Fruit fly (Drosophila melanogaster): ENCODE data around the gene CG44153.
A peak's percentile ranks its signal among the peaks of the same experiment; 100 is the strongest.

The CG44153 gene

DNA sequence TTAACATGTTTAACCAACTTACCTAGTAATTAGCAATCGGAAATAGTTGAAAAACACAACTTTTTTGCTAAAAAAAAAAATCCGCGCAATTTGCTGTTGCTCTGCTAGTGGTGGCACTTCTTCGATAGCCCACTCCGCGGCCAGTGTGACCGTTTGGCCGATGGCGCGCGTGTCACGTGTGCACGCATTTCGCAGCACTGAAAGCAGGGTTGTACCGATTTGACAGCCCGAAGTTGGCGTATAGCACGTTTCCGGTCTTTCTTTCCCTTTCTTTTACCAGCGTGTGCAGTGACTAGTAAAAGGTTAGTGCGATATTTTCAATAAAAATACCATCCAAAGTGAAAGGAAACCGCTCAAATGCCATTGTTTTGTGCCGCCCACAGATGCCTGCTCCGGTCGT lies 20.8 kb upstream of the CG44153 start, which contains the start of the genes Ripalpha and RpL7 (continued):
- TF ChIP-seq ash1 (GFP tag; optimal IDR thresholded peaks at IDR 0.05) (peak; percentile 100), CG15601 (tag; optimal IDR thresholded peaks at IDR 0.05) (peak; percentile 95), CG13894 (tag; optimal IDR thresholded peaks at IDR 0.05) (peak; percentile 97), CG33213 (GFP tag; optimal IDR thresholded peaks at IDR 0.05) (peak; percentile 99), Asciz (GFP tag; optimal IDR thresholded peaks at IDR 0.05) (peak; percentile 96), E2f1 (GFP tag; IDR thresholded peaks at IDR 0.05) (peak; percentile 96), Hsf (GFP tag; optimal IDR thresholded peaks at IDR 0.05) (peak; percentile 98), tin (GFP tag; optimal IDR thresholded peaks at IDR 0.05) (peak; percentile 92), insv (GFP tag; optimal IDR thresholded peaks at IDR 0.05) (peak in 1 of 2 experiments; percentile 87), Camta (GFP tag; optimal IDR thresholded peaks at IDR 0.05) (peak; percentile 96), CG9876 (GFP tag; optimal IDR thresholded peaks at IDR 0.05) (peak; percentile 99), CG16813 (GFP tag; IDR thresholded peaks at IDR 0.05; ENCODE audit: partially characterized antibody) (peak; percentile 94), CG30403 (GFP tag; optimal IDR thresholded peaks at IDR 0.05) (peak; percentile 96), NFAT (GFP tag; IDR thresholded peaks at IDR 0.05) (peak; percentile 99), Six4 (GFP tag; optimal IDR thresholded peaks at IDR 0.05) (peak; percentile 89), Bgb (GFP tag; IDR thresholded peaks at IDR 0.05; ENCODE audit: partially characterized antibody) (peak; percentile 98), dmrt99B (tag; optimal IDR thresholded peaks at IDR 0.05) (peak; percentile 84), Mes4 (GFP tag; optimal IDR thresholded peaks at IDR 0.05) (peak; percentile 100), CG10147 (GFP tag; optimal IDR thresholded peaks at IDR 0.05) (peak; percentile 89), Scr (GFP tag; IDR thresholded peaks at IDR 0.05; ENCODE audit: partially characterized antibody) (peak; percentile 85), CG17829 (tag; optimal IDR thresholded peaks at IDR 0.05) (peak; percentile 90), CG10321 (GFP tag; IDR thresholded peaks at IDR 0.05) (peak; percentile 85), D19A (tag; optimal IDR thresholded peaks at IDR 0.05) (peak; percentile 51), CG3995 (GFP tag; optimal IDR thresholded peaks at IDR 0.05) (peak; percentile 87), abd-A (tag; optimal IDR thresholded peaks at IDR 0.05) (no peak), CG11504 (tag; optimal IDR thresholded peaks at IDR 0.05) (no peak), prd (optimal IDR thresholded peaks at IDR 0.05) (no peak), prd (GFP tag; IDR thresholded peaks at IDR 0.05) (peak; percentile 91), Taf1 (GFP tag; IDR thresholded peaks at IDR 0.05) (peak; percentile 80; the same call in 1 of the 2 replicates), Lhr (GFP tag; optimal IDR thresholded peaks at IDR 0.05) (peak; percentile 98), CG10979 (tag; optimal IDR thresholded peaks at IDR 0.05) (peak; percentile 86), Xbp1 (GFP tag; optimal IDR thresholded peaks at IDR 0.05) (peak; percentile 98), Blimp-1 (GFP tag; optimal IDR thresholded peaks at IDR 0.05) (peak; percentile 89), run (tag; optimal IDR thresholded peaks at IDR 0.05) (no peak), CG8359 (GFP tag; optimal IDR thresholded peaks at IDR 0.05; ENCODE audit: borderline replicate concordance) (peak; percentile 89), gsb (GFP tag; IDR thresholded peaks at IDR 0.05) (peak; percentile 88), CG4424 (GFP tag; optimal IDR thresholded peaks at IDR 0.05) (peak; percentile 97), lov (optimal IDR thresholded peaks at IDR 0.05) (no peak), lov (GFP tag; IDR thresholded peaks at IDR 0.05) (peak; percentile 99), CG8290 (GFP tag; optimal IDR thresholded peaks at IDR 0.05) (peak; percentile 96), CG8290 (tag; optimal IDR thresholded peaks at IDR 0.05) (peak; percentile 95 to 99), CG15011 (GFP tag; optimal IDR thresholded peaks at IDR 0.05) (peak; percentile 96), CG9727 (GFP tag; optimal IDR thresholded peaks at IDR 0.05) (peak; percentile 99), kni (GFP tag; optimal IDR thresholded peaks at IDR 0.05) (peak; percentile 99), cwo (GFP tag; optimal IDR thresholded peaks at IDR 0.05) (peak; percentile 93), tup (GFP tag; optimal IDR thresholded peaks at IDR 0.05) (peak; percentile 97), CG31365 (tag; optimal IDR thresholded peaks at IDR 0.05) (peak; percentile 89), CG32532 (GFP tag; IDR thresholded peaks at IDR 0.05) (peak; percentile 98), mam (GFP tag; optimal IDR thresholded peaks at IDR 0.05) (peak; percentile 94), Opbp (GFP tag; IDR thresholded peaks at IDR 0.05; ENCODE audit: partially characterized antibody) (peak; percentile 98), ab (GFP tag; optimal IDR thresholded peaks at IDR 0.05) (peak; percentile 92)

Data from whole organism, embryonic.